Worm (Caenorhabditis elegans) whole organism, L3 larva: ENCODE data around the gene oig-2.
"Not testable (repeated sequence)": the region's sequence is repeated elsewhere in the genome, so short reads cannot be mapped to it uniquely, and the experiment has no call there.

Experiments used
- R02D3.7 ChIP-seq: fragments of 150-350 bp; optimal IDR thresholded peaks from 2 replicates; lab custom pipeline; 2014; ENCODE audit warnings: missing biosample characterization, missing genetic modification characterization
- ZK546.5 ChIP-seq: sonication (generic microtip); optimal IDR thresholded peaks from 2 replicates; lab custom pipeline; 2017; ENCODE audit warnings: missing biosample characterization, missing genetic modification characterization
- aly-2 ChIP-seq: fragments of 150-350 bp; optimal IDR thresholded peaks from 2 replicates; lab custom pipeline; 2014; ENCODE audit warnings: missing biosample characterization, missing genetic modification characterization
- ama-1 ChIP-seq: fragments of 150-350 bp; optimal IDR thresholded peaks from 2 replicates; lab custom pipeline; 2018
- ceh-28 ChIP-seq: fragments of 150-350 bp; optimal IDR thresholded peaks from 2 replicates; lab custom pipeline; 2014; ENCODE audit warnings: missing biosample characterization, missing genetic modification reagents, missing genetic modification characterization
- ceh-82 ChIP-seq: fragments of 150-350 bp; optimal IDR thresholded peaks from 2 replicates; lab custom pipeline; 2014; ENCODE audit warnings: missing biosample characterization, missing genetic modification characterization
- ceh-9 ChIP-seq: sonication (generic microtip); optimal IDR thresholded peaks from 2 replicates; lab custom pipeline; 2018; ENCODE audit warnings: missing biosample characterization, missing genetic modification characterization
- daf-12 ChIP-seq: fragments of 150-350 bp; optimal IDR thresholded peaks from 2 replicates; lab custom pipeline; 2014; ENCODE audit warnings: missing biosample characterization, missing genetic modification reagents, missing genetic modification characterization
- egl-27 ChIP-seq: sonication (generic microtip); optimal IDR thresholded peaks from 4 replicates; lab custom pipeline; 2017; ENCODE audit warnings: missing biosample characterization, missing genetic modification reagents, missing genetic modification characterization
- egl-5 ChIP-seq: fragments of 150-350 bp; optimal IDR thresholded peaks from 2 replicates; lab custom pipeline; 2017; ENCODE audit warnings: missing biosample characterization, missing genetic modification reagents, missing genetic modification characterization, inconsistent platforms
- elt-1 ChIP-seq: fragments of 150-350 bp; optimal IDR thresholded peaks from 2 replicates; lab custom pipeline; 2014; ENCODE audit warnings: missing biosample characterization, missing genetic modification characterization
- elt-2 ChIP-seq: sonication (generic microtip); optimal IDR thresholded peaks from 2 replicates; lab custom pipeline; 2016; ENCODE audit warnings: missing genetic modification reagents, mild to moderate bottlenecking, missing genetic modification characterization, missing compliant biosample characterization
- eor-1 ChIP-seq, 2 experiments: fragments of 150-350 bp; optimal IDR thresholded peaks; 2 replicates each; lab custom pipeline; 2014 to 2018; ENCODE audit warnings: missing biosample characterization in 2 of 2, missing genetic modification characterization in 2 of 2
- fkh-10 ChIP-seq: sonication (generic microtip); optimal IDR thresholded peaks from 2 replicates; lab custom pipeline; 2017; ENCODE audit warnings: missing biosample characterization, missing genetic modification reagents, missing genetic modification characterization
- fkh-2 ChIP-seq: fragments of 150-350 bp; optimal IDR thresholded peaks from 2 replicates; lab custom pipeline; 2014; ENCODE audit warnings: missing biosample characterization, missing genetic modification reagents, missing genetic modification characterization
- fos-1 ChIP-seq: fragments of 150-350 bp; optimal IDR thresholded peaks from 2 replicates; lab custom pipeline; 2014; ENCODE audit warnings: missing biosample characterization, missing genetic modification characterization
- hmg-11 ChIP-seq: sonication (generic microtip); optimal IDR thresholded peaks from 2 replicates; lab custom pipeline; 2016; ENCODE audit warnings: missing genetic modification characterization, missing compliant biosample characterization
- lin-15B ChIP-seq: fragments of 150-350 bp; optimal IDR thresholded peaks from 2 replicates; lab custom pipeline; 2014; ENCODE audit warnings: missing biosample characterization, missing genetic modification characterization
- lin-39 ChIP-seq: fragments of 150-350 bp; optimal IDR thresholded peaks from 2 replicates; lab custom pipeline; 2018; ENCODE audit warnings: missing biosample characterization, missing genetic modification reagents, missing genetic modification characterization
- lsy-12 ChIP-seq: sonication (generic microtip); optimal IDR thresholded peaks from 2 replicates; lab custom pipeline; 2016; ENCODE audit warnings: mild to moderate bottlenecking, missing genetic modification characterization, missing compliant biosample characterization
- mdl-1 ChIP-seq: fragments of 150-350 bp; optimal IDR thresholded peaks from 2 replicates; lab custom pipeline; 2014; ENCODE audit warnings: missing biosample characterization, missing genetic modification characterization
- nfya-1 ChIP-seq: sonication (generic microtip); optimal IDR thresholded peaks from 2 replicates; lab custom pipeline; 2017; ENCODE audit warnings: missing genetic modification characterization, mild to moderate bottlenecking, missing compliant biosample characterization, antibody characterized with exemption, moderate library complexity; ENCODE audit not compliant: insufficient read depth
- nhr-11 ChIP-seq: fragments of 150-350 bp; optimal IDR thresholded peaks from 2 replicates; lab custom pipeline; 2014; ENCODE audit warnings: missing biosample characterization, missing genetic modification characterization
- nhr-12 ChIP-seq: fragments of 150-350 bp; optimal IDR thresholded peaks from 2 replicates; lab custom pipeline; 2014; ENCODE audit warnings: missing biosample characterization, missing genetic modification characterization
- nhr-23 ChIP-seq: fragments of 150-350 bp; optimal IDR thresholded peaks from 2 replicates; lab custom pipeline; 2014; ENCODE audit warnings: missing biosample characterization, missing genetic modification reagents, missing genetic modification characterization
- nhr-25 ChIP-seq: sonication (generic microtip); optimal IDR thresholded peaks from 2 replicates; lab custom pipeline; 2017; ENCODE audit warnings: missing biosample characterization, missing genetic modification characterization
- nhr-43 ChIP-seq: sonication (generic microtip); optimal IDR thresholded peaks from 2 replicates; lab custom pipeline; 2016; ENCODE audit warnings: mild to moderate bottlenecking, missing genetic modification characterization, missing compliant biosample characterization; ENCODE audit not compliant: poor library complexity, severe bottlenecking
- nhr-67 ChIP-seq: fragments of 150-350 bp; optimal IDR thresholded peaks from 2 replicates; lab custom pipeline; 2014; ENCODE audit warnings: missing biosample characterization, missing genetic modification characterization
- nhr-76 ChIP-seq: fragments of 150-350 bp; sonication (generic microtip); optimal IDR thresholded peaks from 5 replicates; lab custom pipeline; 2014; ENCODE audit warnings: missing biosample characterization, missing genetic modification characterization
- nhr-77 ChIP-seq: fragments of 150-350 bp; optimal IDR thresholded peaks from 2 replicates; lab custom pipeline; 2014; ENCODE audit warnings: missing biosample characterization, missing genetic modification characterization
- pha-4 ChIP-seq: fragments of 150-350 bp; optimal IDR thresholded peaks from 2 replicates; lab custom pipeline; 2014; ENCODE audit warnings: missing biosample characterization, missing genetic modification reagents, missing genetic modification characterization
- sea-2 ChIP-seq: fragments of 150-350 bp; sonication (generic microtip); optimal IDR thresholded peaks from 4 replicates; lab custom pipeline; 2014; ENCODE audit warnings: missing biosample characterization, missing genetic modification reagents, missing genetic modification characterization
- skn-1 ChIP-seq: fragments of 150-350 bp; optimal IDR thresholded peaks from 2 replicates; lab custom pipeline; 2014; ENCODE audit warnings: missing biosample characterization, missing genetic modification characterization
- snpc-4 ChIP-seq: fragments of 150-350 bp; optimal IDR thresholded peaks from 2 replicates; lab custom pipeline; 2014; ENCODE audit warnings: missing biosample characterization, missing genetic modification characterization
- unc-39 ChIP-seq: sonication (generic microtip); optimal IDR thresholded peaks from 4 replicates; lab custom pipeline; 2017; ENCODE audit warnings: missing biosample characterization, missing genetic modification characterization
- unc-62 ChIP-seq: fragments of 150-350 bp; sonication (generic microtip); optimal IDR thresholded peaks from 4 replicates; lab custom pipeline; 2014; ENCODE audit warnings: missing biosample characterization, missing genetic modification reagents, missing genetic modification characterization
- zag-1 ChIP-seq: fragments of 150-350 bp; optimal IDR thresholded peaks from 2 replicates; lab custom pipeline; 2014; ENCODE audit warnings: missing biosample characterization, missing genetic modification characterization
- ztf-11 ChIP-seq: fragments of 150-350 bp; optimal IDR thresholded peaks from 2 replicates; lab custom pipeline; 2014; ENCODE audit warnings: missing biosample characterization, missing genetic modification characterization
- ztf-4 ChIP-seq: fragments of 150-350 bp; optimal IDR thresholded peaks from 2 replicates; lab custom pipeline; 2014; ENCODE audit warnings: missing biosample characterization, missing genetic modification characterization

The oig-2 gene

DNA sequence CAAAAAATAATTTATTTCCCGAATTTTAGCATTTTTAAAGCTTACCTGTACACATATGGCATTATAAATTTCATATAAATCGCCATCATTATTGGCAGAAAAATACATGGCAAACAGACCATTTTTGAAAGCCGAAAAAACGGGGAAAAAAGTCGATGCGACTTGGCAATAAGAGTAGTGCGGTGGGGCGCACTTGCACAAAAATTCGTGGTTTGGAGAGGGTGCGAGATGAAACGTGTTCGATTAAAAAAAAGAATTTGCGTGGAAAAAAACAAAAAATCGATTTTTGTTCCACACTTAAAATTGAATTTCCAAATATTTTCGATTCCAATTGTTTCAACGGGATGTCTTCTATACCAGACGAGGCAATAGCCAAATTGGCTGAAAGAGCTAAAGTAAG is 28.8 kb upstream of the oig-2 start, which contains the start of gene F18A11.3 (continued):
- TF ChIP-seq ztf-4 (tag; lab: Kevin White, UChicago), result no peak
- no peak for TF ChIP-seq mdl-1 (tag; lab: Kevin White, UChicago)
- TF ChIP-seq ZK546.5 (tag; lab: Kevin White, UChicago), result no peak
- TF ChIP-seq nhr-67 (tag; lab: Kevin White, UChicago), result no peak
- no peak for TF ChIP-seq nhr-11 (tag; lab: Kevin White, UChicago)
- TF ChIP-seq pha-4, result peak; percentile 38
- TF ChIP-seq zag-1 (tag; lab: Kevin White, UChicago), result no peak
- TF ChIP-seq egl-5, result no peak
- TF ChIP-seq lin-15B (tag; lab: Kevin White, UChicago), result peak; percentile 51
- no peak for TF ChIP-seq unc-62 (GFP tag; lab: Kevin White, UChicago)
- no peak for TF ChIP-seq egl-27 (tag; lab: Kevin White, UChicago)

DNA sequence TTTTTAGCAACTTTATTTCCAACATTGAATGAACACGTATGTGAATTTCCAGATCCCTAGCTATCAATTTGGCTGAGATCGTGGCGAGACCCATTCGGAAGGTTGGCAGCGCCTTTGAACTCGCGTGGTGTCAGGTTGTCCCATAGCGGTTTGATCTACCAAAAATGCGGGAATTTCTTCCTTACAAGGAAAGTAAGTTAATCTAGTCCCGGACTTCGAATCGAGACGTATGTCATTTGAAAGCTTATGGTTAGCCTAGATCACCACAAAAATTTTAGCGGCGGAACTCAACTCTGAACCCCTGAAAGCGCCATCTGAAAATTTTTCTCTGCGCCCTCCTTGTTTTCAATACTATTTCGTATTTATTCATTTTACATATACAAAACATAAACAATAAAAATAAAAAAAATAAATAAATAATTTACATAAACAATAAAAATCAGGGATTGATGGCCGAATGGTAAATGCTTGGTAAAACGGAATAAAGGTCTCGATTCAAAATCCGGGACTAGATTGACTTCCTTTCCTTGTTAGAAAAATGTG is 23.8 kb upstream of the oig-2 start, which contains the start of gene F18A11.2:
TSS of gene F18A11.2 (plus strand) at position 51 of the 543 bp plus-strand sequence.
- TF ChIP-seq fkh-2, nfya-1, aly-2 (tag; lab: Kevin White, UChicago): not testable (repeated sequence)

DNA sequence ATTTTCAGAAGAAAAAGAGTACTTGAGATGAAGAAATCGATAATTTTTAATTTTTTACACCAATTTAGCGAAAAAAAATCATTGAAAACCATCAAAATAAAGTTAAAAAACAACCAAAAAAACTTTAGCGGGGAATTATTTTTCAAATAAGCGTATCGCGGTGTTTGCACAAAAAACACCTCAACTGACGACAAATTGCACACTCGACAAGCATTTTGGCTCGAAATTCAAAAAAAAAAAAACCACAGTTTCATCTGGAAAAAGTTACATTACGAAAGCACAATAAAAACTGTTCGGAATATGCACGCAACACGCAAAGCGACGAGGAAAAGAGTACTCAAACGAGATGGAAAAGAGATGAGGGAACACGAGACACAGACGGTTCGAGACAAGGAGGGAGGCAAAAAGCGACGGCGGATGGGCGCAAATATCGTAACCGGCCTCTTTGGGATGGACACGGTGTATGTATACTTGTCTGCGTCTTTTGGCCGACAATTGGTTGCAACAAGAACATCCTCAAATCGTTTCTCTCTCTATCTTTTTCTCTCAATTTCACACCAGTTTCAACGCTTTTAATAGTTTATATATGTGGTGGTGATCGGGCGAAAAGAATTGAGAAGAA is 22.7 kb upstream of the oig-2 start:
- TF ChIP-seq nhr-23, result peak; percentile 75
- TF ChIP-seq mdl-1 (tag; lab: Kevin White, UChicago), result no peak
- peak; percentile 23 for TF ChIP-seq ceh-28 (tag; lab: Kevin White, UChicago)
- peak; percentile 50 for TF ChIP-seq lin-39
- no peak for TF ChIP-seq daf-12 (tag; lab: Kevin White, UChicago)
- TF ChIP-seq nhr-25 (tag; lab: Kevin White, UChicago), result peak; percentile 84
- peak; percentile 53 for TF ChIP-seq nhr-43 (tag; lab: Kevin White, UChicago)
- peak; percentile 60 for TF ChIP-seq pha-4
- TF ChIP-seq nhr-77 (tag; lab: Kevin White, UChicago), result no peak
- no peak for TF ChIP-seq nhr-11 (tag; lab: Kevin White, UChicago)
- TF ChIP-seq unc-62 (GFP tag; lab: Kevin White, UChicago), result no peak
- TF ChIP-seq aly-2 (tag; lab: Kevin White, UChicago), result no peak
- TF ChIP-seq zag-1 (tag; lab: Kevin White, UChicago), result no peak
- TF ChIP-seq ama-1 (lab: Kevin White, UChicago), result no peak
- TF ChIP-seq ceh-82 (tag; lab: Kevin White, UChicago), result no peak
- TF ChIP-seq snpc-4 (tag; lab: Kevin White, UChicago), result peak; percentile 45
- peak; percentile 28 for TF ChIP-seq lsy-12
- peak; percentile 83 for TF ChIP-seq nfya-1 (tag; lab: Kevin White, UChicago)
- TF ChIP-seq unc-39, result no peak
- peak; percentile 58 for TF ChIP-seq elt-2 (tag; lab: Kevin White, UChicago)
- TF ChIP-seq fos-1 (tag; lab: Kevin White, UChicago), result no peak
- TF ChIP-seq ceh-9 (tag; lab: Kevin White, UChicago), result no peak
- TF ChIP-seq hmg-11 (tag; lab: Kevin White, UChicago), result peak; percentile 76
- peak; percentile 35 for TF ChIP-seq R02D3.7 (tag; lab: Kevin White, UChicago)
- TF ChIP-seq skn-1 (tag; lab: Kevin White, UChicago), result no peak
- TF ChIP-seq egl-27 (tag; lab: Kevin White, UChicago), result no peak
- no peak for TF ChIP-seq nhr-76 (tag; lab: Kevin White, UChicago)
- TF ChIP-seq nhr-12 (tag; lab: Kevin White, UChicago), result no peak
- TF ChIP-seq elt-1 (tag; lab: Kevin White, UChicago), result no peak
- peak; percentile 19 for TF ChIP-seq lin-15B (tag; lab: Kevin White, UChicago)
- TF ChIP-seq sea-2 (GFP tag; lab: Kevin White, UChicago), result no peak
- TF ChIP-seq ztf-11 (tag; lab: Kevin White, UChicago), result no peak
- TF ChIP-seq eor-1 (tag; optimal IDR thresholded peaks at IDR 0.05; lab: Kevin White, UChicago), result no peak
- TF ChIP-seq fkh-10 (GFP tag; lab: Kevin White, UChicago), result no peak
- no peak for TF ChIP-seq fkh-2 (tag; lab: Kevin White, UChicago)
